Fruit fly (Drosophila melanogaster): ENCODE data around the gene ND-B14.5B.

ND-B14.5B gene

dm6 chr2L:3172745-3173271, 27.2 kb upstream of the ND-B14.5B start (continued):
- TF ChIP-seq CG8290 (GFP tag; optimal IDR thresholded peaks at IDR 0.05) (no peak), CG8290 (tag; optimal IDR thresholded peaks at IDR 0.05) (peak in 1 of 2 experiments; percentile 24), CG13296 (GFP tag; optimal IDR thresholded peaks at IDR 0.05) (peak; percentile 51), CG12071 (GFP tag; optimal IDR thresholded peaks at IDR 0.05) (peak; percentile 38), CkIIα-i1 (GFP tag; IDR thresholded peaks at IDR 0.05) (no peak), unc-4 (GFP tag; IDR thresholded peaks at IDR 0.05; ENCODE audit: partially characterized antibody) (peak; percentile 58), CG4424 (GFP tag; optimal IDR thresholded peaks at IDR 0.05) (peak; percentile 55), rib (GFP tag; IDR thresholded peaks at IDR 0.05) (no peak), ind (GFP tag; optimal IDR thresholded peaks at IDR 0.05) (no peak), pan (optimal IDR thresholded peaks at IDR 0.05) (no peak), pan (GFP tag; optimal IDR thresholded peaks at IDR 0.05 in 1 of 2, IDR thresholded peaks at IDR 0.05 in 1 of 2) (peak in 1 of 2 experiments; percentile 42), amos (GFP tag; IDR thresholded peaks at IDR 0.05; ENCODE audit: partially characterized antibody) (peak; percentile 88), B-H1 (GFP tag; IDR thresholded peaks at IDR 0.05) (no peak), sqz (GFP tag; optimal IDR thresholded peaks at IDR 0.05) (peak; percentile 58), nau (GFP tag; optimal IDR thresholded peaks at IDR 0.05) (peak; percentile 11), bigmax (GFP tag; optimal IDR thresholded peaks at IDR 0.05) (no peak), hb (GFP tag; IDR thresholded peaks at IDR 0.05; ENCODE audit: partially characterized antibody) (peak; percentile 79), tin (GFP tag; optimal IDR thresholded peaks at IDR 0.05) (peak; percentile 17), sna (GFP tag; IDR thresholded peaks at IDR 0.05; ENCODE audit: partially characterized antibody) (peak; percentile 71), CG33213 (GFP tag; optimal IDR thresholded peaks at IDR 0.05) (peak; percentile 33), CG9932 (GFP tag; IDR thresholded peaks at IDR 0.05) (no peak), lab (GFP tag; optimal IDR thresholded peaks at IDR 0.05) (peak; percentile 64), HHEX (GFP tag; optimal IDR thresholded peaks at IDR 0.05) (no peak), CG17568 (GFP tag; optimal IDR thresholded peaks at IDR 0.05) (peak; percentile 26), Bteb2 (GFP tag; optimal IDR thresholded peaks at IDR 0.05) (peak; percentile 12), CG10543 (GFP tag; optimal IDR thresholded peaks at IDR 0.05) (no peak), stc (GFP tag; IDR thresholded peaks at IDR 0.05) (peak; percentile 51; the same call in 1 of the 2 replicates), CG6791 (GFP tag; IDR thresholded peaks at IDR 0.05; ENCODE audit: partially characterized antibody) (peak; percentile 93), CG8765 (GFP tag; IDR thresholded peaks at IDR 0.05) (no peak), CG17912 (GFP tag; optimal IDR thresholded peaks at IDR 0.05) (no peak), CG9876 (GFP tag; optimal IDR thresholded peaks at IDR 0.05) (no peak), Side (GFP tag; optimal IDR thresholded peaks at IDR 0.05) (no peak), tna (GFP tag; IDR thresholded peaks at IDR 0.05; ENCODE audit: partially characterized antibody) (peak; percentile 85), ham (GFP tag; IDR thresholded peaks at IDR 0.05) (no peak), Doc3 (GFP tag; IDR thresholded peaks at IDR 0.05; ENCODE audit: partially characterized antibody) (peak; percentile 31; the same call in 1 of the 3 replicates), bsh (GFP tag; optimal IDR thresholded peaks at IDR 0.05) (no peak), inv (GFP tag; IDR thresholded peaks at IDR 0.05; ENCODE audit: partially characterized antibody) (peak; percentile 52; the same call in 1 of the 2 replicates), HLH4C (GFP tag; IDR thresholded peaks at IDR 0.05; ENCODE audit: partially characterized antibody) (peak; percentile 86), her (GFP tag; optimal IDR thresholded peaks at IDR 0.05) (peak; percentile 42), CG8924 (tag; optimal IDR thresholded peaks at IDR 0.05) (peak; percentile 41), CG17385 (GFP tag; optimal IDR thresholded peaks at IDR 0.05) (peak; percentile 22), HLHmδ (GFP tag; optimal IDR thresholded peaks at IDR 0.05) (peak; percentile 3), Hmr (GFP tag; optimal IDR thresholded peaks at IDR 0.05) (peak; percentile 19), CG13894 (tag; optimal IDR thresholded peaks at IDR 0.05) (peak; percentile 6), fd3F (GFP tag; optimal IDR thresholded peaks at IDR 0.05) (no peak), CG7839 (tag; optimal IDR thresholded peaks at IDR 0.05) (peak; percentile 43)

Measured in whole organism, embryonic.